Fruit fly (Drosophila melanogaster): ENCODE data around the gene OtopLb.

OtopLb gene

DNA sequence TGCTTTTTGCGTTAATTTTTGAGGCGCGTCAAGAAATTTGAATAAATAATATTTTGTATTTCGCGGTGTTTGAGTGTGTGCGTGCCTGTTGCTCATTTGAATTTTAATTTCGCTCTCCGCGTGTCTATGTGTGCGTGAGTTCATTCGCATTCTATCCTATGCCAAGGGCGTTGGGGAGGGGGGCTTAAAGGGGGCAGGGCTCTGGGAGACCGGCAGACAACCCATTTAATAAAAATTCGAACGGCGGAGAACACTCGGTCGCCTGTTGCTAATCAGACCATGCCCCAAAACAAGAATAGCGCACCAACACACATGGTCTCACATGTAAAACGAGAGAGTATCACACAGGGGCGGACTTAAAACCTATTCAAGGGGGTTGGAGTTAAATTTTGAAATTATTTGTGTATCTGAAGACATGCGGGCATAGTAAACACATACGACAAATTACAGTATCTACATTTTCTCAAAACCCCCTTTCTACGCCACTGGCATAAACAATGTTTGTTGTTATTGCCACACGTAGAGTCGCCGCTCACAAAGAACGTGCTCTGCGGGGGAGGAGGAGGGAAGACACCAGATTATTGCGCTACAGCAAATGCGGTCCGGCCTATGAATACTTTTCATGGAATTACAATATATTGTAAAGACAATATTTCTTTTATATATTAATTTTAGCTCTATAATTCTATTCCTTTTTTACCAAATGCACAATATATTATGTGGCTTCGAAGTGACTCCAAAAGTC, 21.6 kb upstream of the OtopLb start:
- no peak for TF ChIP-seq usp (GFP tag; optimal IDR thresholded peaks at IDR 0.05)
- TF ChIP-seq EcR (GFP tag; optimal IDR thresholded peaks at IDR 0.05), result peak; percentile 31 to 74

DNA sequence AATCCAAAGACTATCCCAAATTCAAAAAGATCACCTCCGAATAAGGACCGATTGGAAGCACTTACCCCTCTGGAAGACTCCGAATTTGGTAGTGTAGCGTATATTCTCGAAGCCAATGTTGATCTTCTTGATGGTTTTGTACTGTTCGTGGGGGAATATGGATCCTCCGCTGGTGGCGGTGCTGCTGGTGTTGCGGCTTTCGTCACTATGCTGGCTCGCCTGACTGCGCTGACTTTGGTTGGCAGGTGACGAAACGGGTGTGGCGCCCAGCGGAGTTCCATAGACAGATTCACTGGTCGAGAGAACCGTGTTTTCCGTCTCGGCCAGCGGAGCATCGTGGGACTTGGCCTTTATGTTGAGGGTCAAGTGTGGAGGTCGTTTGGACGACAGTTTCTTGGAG, 20.7 kb upstream of the OtopLb start:
- no peak for TF ChIP-seq Dll (optimal IDR thresholded peaks at IDR 0.05)
- TF ChIP-seq usp (GFP tag; optimal IDR thresholded peaks at IDR 0.05), result no peak
- TF ChIP-seq EcR (GFP tag; optimal IDR thresholded peaks at IDR 0.05), result no peak
- no peak for TF ChIP-seq pan (optimal IDR thresholded peaks at IDR 0.05)
- TF ChIP-seq CG8478 (optimal IDR thresholded peaks at IDR 0.05), result no peak
- no peak for TF ChIP-seq psq (optimal IDR thresholded peaks at IDR 0.05)

DNA sequence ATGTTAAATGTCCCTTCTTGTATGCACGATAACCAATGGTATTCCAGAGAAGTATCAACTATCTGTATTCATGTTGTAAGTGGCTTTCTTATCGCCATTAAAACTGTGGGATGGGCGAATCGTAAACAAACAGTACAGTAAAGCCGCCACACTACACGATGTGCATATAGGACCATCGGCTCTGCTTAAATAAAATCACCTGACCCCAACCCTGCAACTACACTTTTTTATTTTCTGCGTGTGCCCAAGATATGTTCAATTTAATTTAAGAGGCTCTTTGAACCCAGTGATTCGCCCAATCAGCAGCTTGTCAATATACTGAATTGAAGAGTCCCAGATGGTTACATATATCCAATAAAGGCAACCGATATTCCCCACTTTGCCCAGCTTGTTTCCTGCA, 19.5 kb upstream of the OtopLb start:
- TF ChIP-seq pan (optimal IDR thresholded peaks at IDR 0.05) (no peak), EcR (GFP tag; optimal IDR thresholded peaks at IDR 0.05) (no peak), usp (GFP tag; optimal IDR thresholded peaks at IDR 0.05) (no peak), CG8478 (optimal IDR thresholded peaks at IDR 0.05) (no peak)

DNA sequence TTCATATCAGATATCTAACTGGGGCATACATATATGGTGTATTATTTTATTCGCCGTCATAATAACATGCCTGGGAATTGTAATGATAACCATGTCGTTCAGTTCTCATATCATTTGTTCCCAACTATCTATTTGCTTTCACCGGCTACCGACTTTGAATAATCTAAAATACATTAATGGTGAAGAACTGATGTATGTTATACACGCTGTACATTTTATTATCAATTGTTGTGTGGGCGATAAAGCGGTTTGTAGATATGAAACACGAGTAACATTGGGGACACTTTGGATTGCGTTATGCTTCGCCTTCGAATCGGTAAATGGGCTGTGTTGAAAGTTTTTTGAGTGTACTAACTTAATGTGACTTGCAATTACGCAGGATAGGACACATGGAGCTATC, 18.8 kb upstream of the OtopLb start:
- TF ChIP-seq Dll (optimal IDR thresholded peaks at IDR 0.05) (no peak), CG8478 (optimal IDR thresholded peaks at IDR 0.05) (no peak), usp (GFP tag; optimal IDR thresholded peaks at IDR 0.05) (no peak), EcR (GFP tag; optimal IDR thresholded peaks at IDR 0.05) (no peak), pan (optimal IDR thresholded peaks at IDR 0.05) (no peak), psq (optimal IDR thresholded peaks at IDR 0.05) (no peak)

DNA sequence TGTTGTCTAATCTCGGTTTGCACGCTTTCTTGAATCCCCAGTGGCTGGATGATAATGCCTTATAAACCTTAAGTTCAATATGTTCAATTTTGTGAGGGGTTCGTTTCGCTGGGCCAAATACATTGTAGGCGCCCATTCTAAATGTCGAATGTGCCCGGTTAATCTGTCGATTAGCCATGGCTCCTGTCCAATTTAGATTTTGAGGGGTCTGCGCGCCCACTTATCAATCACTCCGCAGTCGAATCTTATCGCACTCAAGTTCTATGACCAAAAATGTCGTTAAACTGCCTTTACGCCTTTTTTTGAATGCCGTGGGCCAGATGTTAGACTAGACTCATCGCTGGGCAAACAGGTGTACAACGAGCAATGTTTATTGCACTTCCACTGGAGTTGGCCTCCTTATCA, 17.7 kb upstream of the OtopLb start:
- TF ChIP-seq psq (optimal IDR thresholded peaks at IDR 0.05) (no peak), pan (optimal IDR thresholded peaks at IDR 0.05) (no peak), EcR (GFP tag; optimal IDR thresholded peaks at IDR 0.05) (no peak), Dll (optimal IDR thresholded peaks at IDR 0.05) (no peak), CG8478 (optimal IDR thresholded peaks at IDR 0.05) (no peak), usp (GFP tag; optimal IDR thresholded peaks at IDR 0.05) (no peak)

DNA sequence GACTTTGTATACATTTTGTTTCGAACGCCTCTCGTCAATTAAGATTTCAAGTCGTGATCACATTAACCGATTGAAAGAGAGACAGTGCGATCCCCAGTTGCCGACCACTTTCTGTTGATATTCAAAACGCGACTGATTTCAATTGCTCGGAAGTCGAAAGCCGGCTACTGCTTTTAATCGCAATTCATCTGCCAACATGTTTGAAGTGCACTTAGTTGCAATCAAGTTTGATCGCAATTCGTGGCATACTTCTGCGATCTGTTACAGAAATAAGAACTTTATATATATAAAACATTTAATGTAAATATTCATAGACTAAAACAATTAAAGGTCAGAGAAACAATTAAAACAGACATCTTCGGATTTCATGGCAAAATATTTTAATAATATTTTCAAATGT, 14.2 kb upstream of the OtopLb start, which contains the start of gene CG9664:
Gene CG9664 (minus strand): TSS at position 135 of the 400 bp plus-strand sequence.
- TF ChIP-seq usp (GFP tag; optimal IDR thresholded peaks at IDR 0.05) (no peak), CG8478 (optimal IDR thresholded peaks at IDR 0.05) (no peak), EcR (GFP tag; optimal IDR thresholded peaks at IDR 0.05) (no peak)

DNA sequence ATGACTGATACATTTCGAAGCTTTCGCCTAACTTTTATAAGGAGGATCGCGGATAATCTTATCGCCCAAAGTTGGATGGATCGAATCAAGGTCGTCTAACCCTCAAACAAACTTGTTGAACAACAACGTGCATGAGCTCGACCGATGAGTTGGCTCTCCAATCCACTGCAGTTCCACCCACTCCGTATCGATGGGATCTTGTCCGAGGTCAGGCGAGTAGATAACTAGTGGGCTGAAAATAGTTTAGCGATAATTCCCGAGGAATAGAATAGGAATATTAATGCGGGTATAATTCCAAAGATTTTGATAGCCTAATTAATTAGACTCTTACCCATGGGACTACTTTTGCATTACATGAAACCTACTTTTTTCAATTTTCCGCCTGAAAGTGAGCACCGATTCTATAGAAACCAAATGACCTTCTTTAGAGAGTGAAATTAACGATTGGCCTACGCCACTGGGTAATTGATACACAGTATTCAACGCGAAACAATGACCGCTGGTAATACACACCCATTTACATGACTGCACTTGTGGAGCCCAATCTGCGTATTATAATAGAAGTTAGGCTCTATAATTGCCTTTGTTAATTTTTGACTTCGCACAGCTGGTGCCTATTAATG, 13.5 kb upstream of the OtopLb start:
- TF ChIP-seq usp (GFP tag; optimal IDR thresholded peaks at IDR 0.05) (no peak), EcR (GFP tag; optimal IDR thresholded peaks at IDR 0.05) (no peak), CG8478 (optimal IDR thresholded peaks at IDR 0.05) (no peak), Dll (optimal IDR thresholded peaks at IDR 0.05) (no peak), pan (optimal IDR thresholded peaks at IDR 0.05) (no peak), psq (optimal IDR thresholded peaks at IDR 0.05) (no peak)

DNA sequence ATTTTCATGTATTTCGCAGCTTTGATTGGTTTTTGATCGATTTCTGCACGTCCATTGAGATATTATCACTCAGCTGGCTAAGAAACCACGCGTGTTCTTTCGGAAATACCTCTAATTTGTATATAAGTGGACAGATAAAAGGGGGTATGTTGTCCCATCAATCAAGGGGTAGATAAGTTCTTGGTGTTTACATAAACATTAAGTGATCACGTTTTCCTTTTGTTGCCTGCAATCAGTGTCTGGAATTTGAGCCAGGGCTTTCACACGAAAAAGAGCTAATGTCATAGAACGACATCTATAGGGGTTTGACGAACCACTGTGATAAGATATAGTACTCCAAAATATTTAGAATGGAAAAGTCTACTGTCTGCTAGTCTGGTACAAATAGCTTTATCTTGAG, 1.5 kb downstream of the OtopLb start:
- TF ChIP-seq CG8478 (optimal IDR thresholded peaks at IDR 0.05) (no peak), EcR (GFP tag; optimal IDR thresholded peaks at IDR 0.05) (no peak), usp (GFP tag; optimal IDR thresholded peaks at IDR 0.05) (no peak), psq (optimal IDR thresholded peaks at IDR 0.05) (no peak), pan (optimal IDR thresholded peaks at IDR 0.05) (no peak), Dll (optimal IDR thresholded peaks at IDR 0.05) (no peak)

DNA sequence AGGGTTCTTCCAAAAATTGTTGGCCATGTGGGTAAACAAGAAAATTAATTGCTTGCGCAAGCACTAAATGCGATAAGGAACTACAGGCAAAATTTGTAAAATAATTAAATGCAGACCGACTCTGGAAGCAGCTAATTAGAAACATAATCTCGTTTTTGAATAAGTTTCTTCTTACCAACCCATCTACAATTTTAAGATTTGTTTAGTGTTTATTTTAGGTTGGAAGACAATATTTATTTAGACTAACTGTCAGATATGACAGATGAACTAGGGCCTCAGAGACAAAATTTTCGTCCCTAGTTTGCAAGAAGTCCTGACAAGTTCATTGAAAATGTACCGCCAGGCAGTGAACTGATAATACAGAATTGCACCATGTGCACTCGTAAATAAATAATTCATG, 11.2 kb downstream of the OtopLb start, which contains the start of gene CG3347:
Gene CG3347 (plus strand): TSS at position 301 of the 400 bp plus-strand sequence.
- TF ChIP-seq usp (GFP tag; optimal IDR thresholded peaks at IDR 0.05), result no peak

DNA sequence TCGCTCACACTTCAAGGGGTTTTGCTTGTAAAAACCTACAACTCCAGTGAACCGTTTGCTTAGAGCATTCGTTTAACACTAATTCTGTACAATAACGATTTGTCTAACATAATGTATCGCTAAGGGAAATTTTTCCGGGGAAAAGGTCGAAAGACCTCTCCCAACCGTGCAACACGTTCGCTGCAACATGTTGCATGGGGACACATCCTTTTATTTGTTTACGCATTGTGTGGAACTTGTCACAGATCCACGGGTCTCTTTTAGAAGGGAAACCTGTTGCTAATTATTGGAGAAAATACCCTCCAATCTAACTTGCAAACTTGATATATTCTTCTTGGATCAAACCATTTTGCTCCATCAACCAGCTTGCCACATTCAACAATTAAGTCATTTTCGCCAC, 14.7 kb downstream of the OtopLb start:
- TF ChIP-seq psq (optimal IDR thresholded peaks at IDR 0.05) (no peak), usp (GFP tag; optimal IDR thresholded peaks at IDR 0.05) (no peak), Dll (optimal IDR thresholded peaks at IDR 0.05) (no peak), EcR (GFP tag; optimal IDR thresholded peaks at IDR 0.05) (no peak), CG8478 (optimal IDR thresholded peaks at IDR 0.05) (no peak), pan (optimal IDR thresholded peaks at IDR 0.05) (no peak)

DNA sequence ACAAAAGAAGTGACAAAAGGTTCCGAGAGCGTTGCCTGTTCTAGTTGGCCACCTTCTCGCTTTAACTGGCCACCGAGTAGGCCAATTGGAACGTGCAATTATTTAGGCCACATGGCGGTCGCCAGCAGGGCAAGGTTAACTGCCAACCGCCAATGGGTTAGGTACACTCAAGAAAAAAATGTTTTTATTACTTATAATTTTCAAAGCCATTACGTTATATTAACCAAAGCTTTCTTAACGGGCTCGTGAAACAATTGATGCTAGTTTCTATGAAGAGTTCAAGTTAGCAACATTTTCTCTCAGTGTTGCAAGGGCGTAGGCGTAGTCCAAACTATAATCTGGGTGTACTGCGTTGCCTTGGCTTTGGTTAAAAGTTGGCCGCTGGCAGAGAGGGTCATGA, 34.3 kb downstream of the OtopLb start:
- TF ChIP-seq Dll (optimal IDR thresholded peaks at IDR 0.05) (no peak), pan (optimal IDR thresholded peaks at IDR 0.05) (no peak), usp (GFP tag; optimal IDR thresholded peaks at IDR 0.05) (no peak), CG8478 (optimal IDR thresholded peaks at IDR 0.05) (no peak), psq (optimal IDR thresholded peaks at IDR 0.05) (no peak), EcR (GFP tag; optimal IDR thresholded peaks at IDR 0.05) (no peak)

DNA sequence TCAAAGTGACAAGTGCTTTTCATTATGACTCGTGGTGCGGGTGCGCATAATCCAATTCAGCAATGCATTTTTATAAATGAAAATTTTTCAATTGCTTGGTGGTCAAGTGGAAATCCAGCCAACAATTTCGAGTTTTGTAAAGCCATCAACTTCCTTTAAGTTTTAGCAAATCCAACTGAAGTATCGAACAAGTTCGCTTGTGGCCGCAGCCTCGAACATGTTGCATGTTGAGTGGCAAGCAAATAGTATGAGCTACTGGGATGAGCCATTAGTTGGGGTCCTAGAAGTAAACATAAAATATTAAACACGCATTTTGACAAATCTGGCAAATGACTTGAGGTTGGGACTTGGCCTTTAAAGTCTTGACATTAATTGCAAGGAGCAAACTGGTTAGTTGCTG, 49.1 kb downstream of the OtopLb start:
- TF ChIP-seq usp (GFP tag; optimal IDR thresholded peaks at IDR 0.05) (no peak), psq (optimal IDR thresholded peaks at IDR 0.05) (no peak), EcR (GFP tag; optimal IDR thresholded peaks at IDR 0.05) (no peak), pan (optimal IDR thresholded peaks at IDR 0.05) (no peak), CG8478 (optimal IDR thresholded peaks at IDR 0.05) (no peak), Dll (optimal IDR thresholded peaks at IDR 0.05) (no peak)

DNA sequence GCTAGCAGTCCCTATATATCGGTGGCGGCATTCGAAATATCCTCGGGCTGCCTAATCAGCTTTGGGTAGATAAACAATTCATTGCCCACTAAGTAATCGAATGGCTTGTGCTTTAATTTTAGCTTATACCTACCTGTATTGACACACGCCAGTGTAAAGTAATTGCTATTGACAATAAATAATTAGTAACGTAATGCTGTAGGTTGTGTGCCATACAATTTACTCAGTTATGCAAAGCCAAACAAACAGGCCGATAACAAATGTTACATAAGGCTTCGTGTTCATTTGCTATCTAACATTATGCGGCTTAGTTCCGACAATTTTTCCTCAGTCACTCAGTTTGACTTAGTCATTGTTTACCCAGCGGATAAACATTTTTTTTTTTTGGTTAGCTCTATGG, 51.6 kb downstream of the OtopLb start:
- no peak for TF ChIP-seq CG8478 (optimal IDR thresholded peaks at IDR 0.05)
- no peak for TF ChIP-seq pan (optimal IDR thresholded peaks at IDR 0.05)
